Fruit fly (Drosophila melanogaster) whole organism, prepupa: Measurements from ENCODE around the gene Sc2.

Experiments used
- Blimp-1 ChIP-seq: fragments of 200-800 bp; sonication (Bioruptor generic); optimal IDR thresholded peaks from 3 replicates; lab custom pipeline; 2017; ENCODE audit warnings: missing biosample characterization, missing genetic modification characterization, mild to moderate bottlenecking, moderate library complexity, missing genetic modification reagents
- CG11902 ChIP-seq: fragments of 200-800 bp; sonication (Bioruptor generic); optimal IDR thresholded peaks from 3 replicates; lab custom pipeline; 2016; ENCODE audit warnings: missing biosample characterization, missing genetic modification characterization
- CG3919 ChIP-seq: fragments of 200-800 bp; sonication (Bioruptor generic); optimal IDR thresholded peaks from 3 replicates; lab custom pipeline; 2016; ENCODE audit warnings: missing biosample characterization, missing genetic modification characterization
- CG8119 ChIP-seq: fragments of 200-800 bp; sonication (Bioruptor generic); IDR thresholded peaks from 3 replicates; pipeline ENCODE4 v1.3.6; 2022; ENCODE audit warnings: missing biosample characterization, missing genetic modification characterization
- Ets21C ChIP-seq: fragments of 200-800 bp; sonication (Bioruptor generic); optimal IDR thresholded peaks from 3 replicates; lab custom pipeline; 2016; ENCODE audit warnings: missing biosample characterization, missing genetic modification characterization
- Lpt ChIP-seq: fragments of 200-800 bp; sonication (Bioruptor generic); optimal IDR thresholded peaks from 3 replicates; lab custom pipeline; 2016; ENCODE audit warnings: missing biosample characterization, missing genetic modification characterization
- Met ChIP-seq: fragments of 200-800 bp; sonication (Bioruptor generic); optimal IDR thresholded peaks from 3 replicates; lab custom pipeline; 2016; ENCODE audit warnings: missing biosample characterization, missing genetic modification characterization
- OdsH ChIP-seq: fragments of 200-800 bp; sonication (Bioruptor generic); optimal IDR thresholded peaks from 3 replicates; lab custom pipeline; 2016; ENCODE audit warnings: missing biosample characterization, missing genetic modification characterization
- Sox15 ChIP-seq: fragments of 200-800 bp; sonication (Bioruptor generic); optimal IDR thresholded peaks from 3 replicates; lab custom pipeline; 2016; ENCODE audit warnings: missing biosample characterization, missing genetic modification characterization
- acj6 ChIP-seq: fragments of 200-800 bp; sonication (Bioruptor generic); optimal IDR thresholded peaks from 3 replicates; lab custom pipeline; 2016; ENCODE audit warnings: missing biosample characterization, missing genetic modification characterization
- fd85E ChIP-seq: fragments of 200-800 bp; sonication (Bioruptor generic); optimal IDR thresholded peaks from 3 replicates; lab custom pipeline; 2016; ENCODE audit warnings: missing biosample characterization, missing genetic modification characterization

- no peak for TF ChIP-seq OdsH (GFP tag; lab: Kevin White, UChicago)
- TF ChIP-seq CG11902, result no peak
- TF ChIP-seq Ets21C (GFP tag; lab: Kevin White, UChicago), result no peak
- TF ChIP-seq Lpt, result no peak
- no peak for TF ChIP-seq Blimp-1
- no peak for TF ChIP-seq CG3919
- no peak for TF ChIP-seq acj6
- no peak for TF ChIP-seq Met (GFP tag; lab: Kevin White, UChicago)
- no peak for TF ChIP-seq CG8119 (GFP tag; lab: Robert Waterston, UW)
- no peak for TF ChIP-seq fd85E (GFP tag; lab: Kevin White, UChicago)
- no peak for TF ChIP-seq Sox15 (GFP tag; lab: Kevin White, UChicago)
Observed at dm6 chr3L:3871284-3871683, 32.0 kb upstream of the Sc2 start.
